Fruit fly (Drosophila melanogaster): ENCODE results near the gene CG13775.

Gene CG13775

dm6 chr2L:6968013-6968517 is 11.3 kb upstream of the CG13775 start (continued):
- TF ChIP-seq Abd-B (GFP tag; optimal IDR thresholded peaks at IDR 0.05) (no peak), CG31441 (GFP tag; IDR thresholded peaks at IDR 0.05) (no peak; the same call in 1 of the 2 replicates), CG7987 (GFP tag; optimal IDR thresholded peaks at IDR 0.05) (no peak), knrl (GFP tag; IDR thresholded peaks at IDR 0.05; ENCODE audit: partially characterized antibody) (no peak; the same call in 1 of the 3 replicates), CG7357 (GFP tag; IDR thresholded peaks at IDR 0.05) (no peak), CG14710 (tag; optimal IDR thresholded peaks at IDR 0.05) (no peak), unc-4 (GFP tag; IDR thresholded peaks at IDR 0.05; ENCODE audit: partially characterized antibody) (peak; percentile 70), Hmr (GFP tag; optimal IDR thresholded peaks at IDR 0.05) (peak; percentile 52), CG31365 (tag; optimal IDR thresholded peaks at IDR 0.05) (peak; percentile 20), stwl (tag; optimal IDR thresholded peaks at IDR 0.05) (peak; percentile 14), CG4820 (GFP tag; optimal IDR thresholded peaks at IDR 0.05) (peak; percentile 26), dpn (GFP tag; optimal IDR thresholded peaks at IDR 0.05) (peak; percentile 48 to 64), Atf-2 (GFP tag; optimal IDR thresholded peaks at IDR 0.05) (peak; percentile 38), CG14014 (GFP tag; IDR thresholded peaks at IDR 0.05) (peak; percentile 22), CG9215 (GFP tag; IDR thresholded peaks at IDR 0.05) (no peak; the same call in 1 of the 2 replicates), CG2712 (tag; optimal IDR thresholded peaks at IDR 0.05) (peak; percentile 40), CG12071 (GFP tag; optimal IDR thresholded peaks at IDR 0.05) (peak; percentile 44), dmrt11E (tag; optimal IDR thresholded peaks at IDR 0.05) (peak; percentile 30), CG4707 (GFP tag; optimal IDR thresholded peaks at IDR 0.05) (peak; percentile 16), CG18011 (GFP tag; optimal IDR thresholded peaks at IDR 0.05) (peak; percentile 28), scrt (GFP tag; optimal IDR thresholded peaks at IDR 0.05) (no peak), CoRest (tag; optimal IDR thresholded peaks at IDR 0.05) (peak; percentile 5), cg (GFP tag; optimal IDR thresholded peaks at IDR 0.05) (no peak), Xrp1 (GFP tag; IDR thresholded peaks at IDR 0.05) (peak; percentile 43; the same call in 1 of the 2 replicates), dm (GFP tag; optimal IDR thresholded peaks at IDR 0.05) (no peak), eyg (GFP tag; optimal IDR thresholded peaks at IDR 0.05) (peak; percentile 13), hb (GFP tag; IDR thresholded peaks at IDR 0.05; ENCODE audit: partially characterized antibody) (peak; percentile 25; the same call in 2 of the 3 replicates), CG9797 (GFP tag; optimal IDR thresholded peaks at IDR 0.05) (no peak), gsb (GFP tag; IDR thresholded peaks at IDR 0.05) (no peak), Sry-δ (GFP tag; optimal IDR thresholded peaks at IDR 0.05) (peak; percentile 68), CG11456 (GFP tag; IDR thresholded peaks at IDR 0.05) (peak; percentile 16; the same call in 2 of the 3 replicates), bbx (GFP tag; IDR thresholded peaks at IDR 0.05; ENCODE audit: partially characterized antibody) (peak; percentile 81; the same call in 1 of the 2 replicates), CG6683 (GFP tag; optimal IDR thresholded peaks at IDR 0.05) (no peak), yki (optimal IDR thresholded peaks at IDR 0.05) (no peak), CG16815 (GFP tag; optimal IDR thresholded peaks at IDR 0.05) (no peak), sima (GFP tag; optimal IDR thresholded peaks at IDR 0.05) (no peak), danr (GFP tag; IDR thresholded peaks at IDR 0.05) (no peak), CG16863 (GFP tag; optimal IDR thresholded peaks at IDR 0.05) (peak; percentile 39), CG8765 (GFP tag; IDR thresholded peaks at IDR 0.05) (no peak), Ssrp (tag; optimal IDR thresholded peaks at IDR 0.05) (no peak), CG14050 (GFP tag; IDR thresholded peaks at IDR 0.05) (peak; percentile 24; the same call in 2 of the 3 replicates), Scr (GFP tag; IDR thresholded peaks at IDR 0.05; ENCODE audit: partially characterized antibody) (peak; percentile 86), Doc2 (GFP tag; IDR thresholded peaks at IDR 0.05) (no peak), CG1233 (GFP tag; optimal IDR thresholded peaks at IDR 0.05) (peak; percentile 8), Med (GFP tag) (peak; percentile 95), cad (GFP tag; optimal IDR thresholded peaks at IDR 0.05) (no peak), Ptx1 (GFP tag; IDR thresholded peaks at IDR 0.05) (0 out of 2 replicates have a peak, but pooled peaks have one; percentile 15), CG18262 (tag; optimal IDR thresholded peaks at IDR 0.05) (peak; percentile 30), CG13775 (GFP tag; optimal IDR thresholded peaks at IDR 0.05) (peak; percentile 54), chm (GFP tag; IDR thresholded peaks at IDR 0.05) (0 out of 2 replicates have a peak, but pooled peaks have one; percentile 18)

Data from whole organism, embryonic.